Fruit fly (Drosophila melanogaster): ENCODE measurements around the gene Rcd4.
A peak's percentile ranks its signal among the peaks of the same experiment; 100 is the strongest.

Rcd4 gene

DNA sequence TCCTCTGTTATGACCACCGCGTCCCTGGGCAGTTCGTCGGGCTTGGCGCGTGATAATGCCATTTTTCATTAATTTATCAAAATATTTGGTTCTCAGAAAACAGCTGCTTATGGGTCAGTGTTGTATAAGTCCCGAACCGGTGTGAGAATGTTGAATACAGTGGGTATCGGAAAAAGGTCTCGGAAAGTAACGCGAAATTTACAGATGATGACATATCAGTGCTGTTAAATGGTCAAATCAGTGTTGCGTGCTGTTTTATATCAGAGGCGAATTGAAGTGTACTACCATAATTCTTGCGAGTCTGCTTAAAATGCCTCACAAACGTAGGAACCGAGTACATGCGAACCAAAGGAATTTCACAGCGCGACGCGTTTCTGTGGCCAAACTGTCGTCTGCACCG is at the start of gene Rcd4, which contains the start of gene CG13392 (continued):
- TF ChIP-seq CG15696 (tag; optimal IDR thresholded peaks at IDR 0.05) = no peak
- TF ChIP-seq lmd (GFP tag; IDR thresholded peaks at IDR 0.05) = peak; percentile 38; the same call in 1 of the 2 replicates
- peak; percentile 6 for TF ChIP-seq Max (GFP tag; optimal IDR thresholded peaks at IDR 0.05)
- no peak for TF ChIP-seq Lpt (GFP tag; optimal IDR thresholded peaks at IDR 0.05)
- TF ChIP-seq Dref (GFP tag; IDR thresholded peaks at IDR 0.05) = peak; percentile 57
- TF ChIP-seq D (optimal IDR thresholded peaks at IDR 0.05) = no peak
- no peak for TF ChIP-seq D (GFP tag; optimal IDR thresholded peaks at IDR 0.05)
- peak; percentile 50 for TF ChIP-seq CrebB (tag; optimal IDR thresholded peaks at IDR 0.05)
- peak; percentile 61; the same call in 1 of the 2 replicates for TF ChIP-seq CG11085 (GFP tag; IDR thresholded peaks at IDR 0.05)
- peak; percentile 41 for TF ChIP-seq scrt (GFP tag; optimal IDR thresholded peaks at IDR 0.05)
- no peak for TF ChIP-seq Abd-B (GFP tag; optimal IDR thresholded peaks at IDR 0.05)
- TF ChIP-seq Side (GFP tag; optimal IDR thresholded peaks at IDR 0.05) = peak; percentile 80
- TF ChIP-seq mam (GFP tag; optimal IDR thresholded peaks at IDR 0.05) = peak; percentile 84
- TF ChIP-seq fd64A (GFP tag; optimal IDR thresholded peaks at IDR 0.05) = no peak
- TF ChIP-seq Vsx1 (GFP tag; optimal IDR thresholded peaks at IDR 0.05) = no peak
- no peak for TF ChIP-seq C15 (GFP tag; IDR thresholded peaks at IDR 0.05)
- TF ChIP-seq Gug (GFP tag; IDR thresholded peaks at IDR 0.05) = peak; percentile 48; the same call in 1 of the 4 replicates
- no peak for TF ChIP-seq usp (GFP tag; optimal IDR thresholded peaks at IDR 0.05)
- TF ChIP-seq E2f2 (GFP tag; IDR thresholded peaks at IDR 0.05) = peak; percentile 56
- TF ChIP-seq seq (GFP tag; IDR thresholded peaks at IDR 0.05) = no peak
- no peak for TF ChIP-seq wor (GFP tag; IDR thresholded peaks at IDR 0.05)
- TF ChIP-seq dimm (GFP tag; IDR thresholded peaks at IDR 0.05) = no peak
- TF ChIP-seq gt (GFP tag; IDR thresholded peaks at IDR 0.05) = no peak
- TF ChIP-seq so (GFP tag; IDR thresholded peaks at IDR 0.05) = no peak
- TF ChIP-seq Nf-YA (GFP tag; IDR thresholded peaks at IDR 0.05) = no peak
- no peak for TF ChIP-seq Awh (GFP tag; IDR thresholded peaks at IDR 0.05)
- TF ChIP-seq aop (GFP tag; IDR thresholded peaks at IDR 0.05) = no peak
- no peak for TF ChIP-seq CG7745 (tag; optimal IDR thresholded peaks at IDR 0.05)
- TF ChIP-seq CG5180 (GFP tag; optimal IDR thresholded peaks at IDR 0.05) = no peak
- peak; percentile 94 for TF ChIP-seq grau (tag; optimal IDR thresholded peaks at IDR 0.05)
- TF ChIP-seq HLH3B (GFP tag; IDR thresholded peaks at IDR 0.05) = peak; percentile 48; the same call in 1 of the 2 replicates
- no peak for TF ChIP-seq B-H1 (GFP tag; IDR thresholded peaks at IDR 0.05)
- TF ChIP-seq CG7987 (GFP tag; optimal IDR thresholded peaks at IDR 0.05) = peak; percentile 71
- TF ChIP-seq CG1602 (GFP tag; optimal IDR thresholded peaks at IDR 0.05) = peak; percentile 7
- TF ChIP-seq zfh1 (GFP tag; IDR thresholded peaks at IDR 0.05) = peak; percentile 75; the same call in 2 of the 3 replicates
- peak; percentile 65 for TF ChIP-seq CG11398 (GFP tag; optimal IDR thresholded peaks at IDR 0.05)
- TF ChIP-seq Mes4 (GFP tag; optimal IDR thresholded peaks at IDR 0.05) = no peak
- no peak for TF ChIP-seq CG3726 (GFP tag; IDR thresholded peaks at IDR 0.05)
- TF ChIP-seq CG10147 (GFP tag; optimal IDR thresholded peaks at IDR 0.05) = peak; percentile 58
- TF ChIP-seq Med (GFP tag) = peak; percentile 97
- no peak for TF ChIP-seq Spps (tag; optimal IDR thresholded peaks at IDR 0.05)
- no peak for TF ChIP-seq Gsc (GFP tag; IDR thresholded peaks at IDR 0.05)
- TF ChIP-seq CG13624 (GFP tag; optimal IDR thresholded peaks at IDR 0.05) = peak; percentile 85
- peak; percentile 51 for TF ChIP-seq nmo (GFP tag; optimal IDR thresholded peaks at IDR 0.05)
- peak; percentile 90 for TF ChIP-seq CG9932 (GFP tag; IDR thresholded peaks at IDR 0.05)
- peak; percentile 65 for TF ChIP-seq Xbp1 (GFP tag; optimal IDR thresholded peaks at IDR 0.05)
- peak; percentile 60 for TF ChIP-seq CG3281 (GFP tag; optimal IDR thresholded peaks at IDR 0.05)
- peak; percentile 71; the same call in 1 of the 2 replicates for TF ChIP-seq sna (GFP tag; IDR thresholded peaks at IDR 0.05; ENCODE audit: partially characterized antibody)
- peak; percentile 67 for TF ChIP-seq amos (GFP tag; IDR thresholded peaks at IDR 0.05; ENCODE audit: partially characterized antibody)
- peak; percentile 70 for TF ChIP-seq CG12155 (GFP tag; optimal IDR thresholded peaks at IDR 0.05)
- TF ChIP-seq gce (GFP tag; IDR thresholded peaks at IDR 0.05) = no peak
- no peak for TF ChIP-seq Oaz (GFP tag; IDR thresholded peaks at IDR 0.05)
- peak; percentile 17 for TF ChIP-seq Nf-YC (tag; optimal IDR thresholded peaks at IDR 0.05)

All from whole organism, embryonic.